Worm (Caenorhabditis elegans) whole organism, L3 larva: ENCODE results near the gene F58B3.4.

Experiments
- fos-1 ChIP-seq: fragments of 150-350 bp; optimal IDR thresholded peaks from 2 replicates; lab custom pipeline; 2014; ENCODE audit warnings: missing biosample characterization, missing genetic modification characterization
- nhr-12 ChIP-seq: fragments of 150-350 bp; optimal IDR thresholded peaks from 2 replicates; lab custom pipeline; 2014; ENCODE audit warnings: missing biosample characterization, missing genetic modification characterization
- snpc-4 ChIP-seq: fragments of 150-350 bp; optimal IDR thresholded peaks from 2 replicates; lab custom pipeline; 2014; ENCODE audit warnings: missing biosample characterization, missing genetic modification characterization
- ztf-11 ChIP-seq: fragments of 150-350 bp; optimal IDR thresholded peaks from 2 replicates; lab custom pipeline; 2014; ENCODE audit warnings: missing biosample characterization, missing genetic modification characterization

DNA sequence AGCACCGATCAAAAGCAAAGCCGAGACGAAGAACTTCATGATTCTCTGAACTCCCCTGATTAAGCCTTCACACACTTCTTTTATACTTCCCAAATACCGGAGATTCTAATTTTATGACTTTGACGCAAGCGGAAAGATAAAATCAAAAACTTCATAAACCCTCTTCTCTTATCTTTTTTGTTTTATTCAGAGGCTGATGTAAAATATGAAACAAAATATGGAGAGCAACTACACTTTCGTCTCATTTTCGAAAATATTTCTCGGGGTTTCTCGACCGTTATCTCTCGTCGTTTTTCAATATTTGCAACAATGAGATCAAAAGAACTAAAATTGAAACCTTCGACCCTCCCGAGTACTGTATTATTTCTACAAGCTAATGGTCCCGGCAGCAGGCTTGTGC is 8.6 kb downstream of the F58B3.4 start, which contains the start of gene lys-4:
- TF ChIP-seq snpc-4 (tag; lab: Kevin White, UChicago) = no peak
- no peak for TF ChIP-seq ztf-11 (tag; lab: Kevin White, UChicago)
- no peak for TF ChIP-seq nhr-12 (tag; lab: Kevin White, UChicago)
- no peak for TF ChIP-seq fos-1 (tag; lab: Kevin White, UChicago)
